Worm (Caenorhabditis elegans): ENCODE results near the gene cnt-1.

ce11 chrII:12052924-12053323 is 35.7 kb downstream of the cnt-1 start:
- TF ChIP-seq hlh-30 (tag; optimal IDR thresholded peaks at IDR 0.05; ENCODE audit: insufficient read depth) (no peak), nhr-11 (tag; optimal IDR thresholded peaks at IDR 0.05) (no peak), ceh-31 (tag; optimal IDR thresholded peaks at IDR 0.05) (no peak)
